Worm (Caenorhabditis elegans) whole organism, young adult: ENCODE measurements around the gene kel-1.
A peak's percentile ranks its signal among the peaks of the same experiment; 100 is the strongest.

Source experiments
- B0019.2 ChIP-seq: fragments of 200-800 bp; sonication (Bioruptor generic); conservative IDR thresholded peaks from 2 replicates; pipeline ENCODE4 v1.3.6; 2022; ENCODE audit warnings: missing genetic modification reagents, missing genetic modification characterization, missing compliant biosample characterization
- F37B4.10 ChIP-seq: fragments of 200-800 bp; sonication (Bioruptor generic); IDR thresholded peaks from 2 replicates; pipeline ENCODE4 v1.3.6; 2022; ENCODE audit warnings: missing genetic modification characterization, missing compliant biosample characterization
- F52B5.7 ChIP-seq: sonication (generic microtip); optimal IDR thresholded peaks from 2 replicates; lab custom pipeline; 2016; ENCODE audit warnings: mild to moderate bottlenecking, missing genetic modification characterization, missing compliant biosample characterization
- F57A8.1 ChIP-seq: fragments of 200-800 bp; sonication (Bioruptor generic); optimal IDR thresholded peaks from 2 replicates; lab custom pipeline; 2018; ENCODE audit warnings: mild to moderate bottlenecking, missing genetic modification characterization, moderate library complexity, missing compliant biosample characterization
- F57C9.4 ChIP-seq: sonication (generic microtip); optimal IDR thresholded peaks from 2 replicates; lab custom pipeline; 2017; ENCODE audit warnings: mild to moderate bottlenecking, missing genetic modification characterization, missing compliant biosample characterization
- K11D2.4 ChIP-seq: fragments of 200-800 bp; sonication (Bioruptor generic); IDR thresholded peaks from 2 replicates; pipeline ENCODE4 v1.3.6; 2022; ENCODE audit warnings: missing genetic modification reagents, missing genetic modification characterization, missing compliant biosample characterization
- T07F8.4 ChIP-seq: sonication (generic microtip); optimal IDR thresholded peaks from 2 replicates; lab custom pipeline; 2016; ENCODE audit warnings: mild to moderate bottlenecking, missing genetic modification characterization, moderate library complexity, missing compliant biosample characterization
- Y95B8A.8 ChIP-seq: fragments of 200-800 bp; sonication (Bioruptor generic); IDR thresholded peaks from 2 replicates; pipeline ENCODE4 v1.3.6; 2022; ENCODE audit warnings: missing genetic modification reagents, missing genetic modification characterization, missing compliant biosample characterization
- athp-1 ChIP-seq: sonication (generic microtip); optimal IDR thresholded peaks from 2 replicates; lab custom pipeline; 2017; ENCODE audit warnings: mild to moderate bottlenecking, missing genetic modification characterization, missing compliant biosample characterization
- attf-3 ChIP-seq: fragments of 200-800 bp; sonication (Bioruptor generic); conservative IDR thresholded peaks from 2 replicates; pipeline ENCODE4 v1.3.6; 2022; ENCODE audit warnings: missing genetic modification reagents, missing genetic modification characterization, missing compliant biosample characterization
- attf-5 ChIP-seq: fragments of 200-800 bp; sonication (Bioruptor generic); optimal IDR thresholded peaks from 2 replicates; lab custom pipeline; 2018; ENCODE audit warnings: mild to moderate bottlenecking, missing genetic modification characterization, missing compliant biosample characterization
- attf-6 ChIP-seq: fragments of 200-800 bp; sonication (Bioruptor generic); IDR thresholded peaks from 2 replicates; pipeline ENCODE4 v1.3.6; 2022; ENCODE audit warnings: missing genetic modification reagents, missing genetic modification characterization, missing compliant biosample characterization
- bed-2 ChIP-seq: fragments of 200-800 bp; sonication (Bioruptor generic); IDR thresholded peaks from 2 replicates; pipeline ENCODE4 v1.3.6; 2022; ENCODE audit warnings: missing genetic modification reagents, missing genetic modification characterization, missing compliant biosample characterization
- cebp-2 ChIP-seq: fragments of 200-800 bp; sonication (Bioruptor generic); IDR thresholded peaks from 2 replicates; pipeline ENCODE4 v1.3.6; 2022; ENCODE audit warnings: missing genetic modification characterization, missing compliant biosample characterization
- ceh-27 ChIP-seq: fragments of 200-800 bp; sonication (Bioruptor generic); optimal IDR thresholded peaks from 2 replicates; lab custom pipeline; 2018; ENCODE audit warnings: mild to moderate bottlenecking, missing genetic modification characterization, moderate library complexity, missing compliant biosample characterization
- ceh-91 ChIP-seq: fragments of 200-800 bp; sonication (Bioruptor generic); IDR thresholded peaks from 2 replicates; pipeline ENCODE4 v1.3.6; 2022; ENCODE audit warnings: missing genetic modification reagents, missing genetic modification characterization, missing compliant biosample characterization
- dox-1 ChIP-seq: fragments of 200-800 bp; sonication (Bioruptor generic); IDR thresholded peaks from 2 replicates; pipeline ENCODE4 v1.3.6; 2022; ENCODE audit warnings: missing genetic modification reagents, missing genetic modification characterization, missing compliant biosample characterization
- dpl-1 ChIP-seq: fragments of 150-350 bp; optimal IDR thresholded peaks from 2 replicates; lab custom pipeline; 2014; ENCODE audit warnings: missing biosample characterization, missing genetic modification reagents, missing genetic modification characterization
- efl-1 ChIP-seq: fragments of 150-350 bp; optimal IDR thresholded peaks from 2 replicates; lab custom pipeline; 2014; ENCODE audit warnings: missing biosample characterization, missing genetic modification reagents, missing genetic modification characterization
- hlh-26 ChIP-seq: fragments of 200-800 bp; sonication (Bioruptor generic); conservative IDR thresholded peaks from 2 replicates; pipeline ENCODE4 v1.3.6; 2022; ENCODE audit warnings: missing genetic modification reagents, missing genetic modification characterization, missing compliant biosample characterization
- hmg-1.2 ChIP-seq: fragments of 200-800 bp; sonication (Bioruptor generic); IDR thresholded peaks from 2 replicates; pipeline ENCODE4 v1.3.6; 2022; ENCODE audit warnings: missing genetic modification reagents, missing genetic modification characterization, missing compliant biosample characterization
- madf-10 ChIP-seq: sonication (generic microtip); optimal IDR thresholded peaks from 2 replicates; lab custom pipeline; 2016; ENCODE audit warnings: mild to moderate bottlenecking, missing genetic modification characterization, missing compliant biosample characterization
- madf-3 ChIP-seq: fragments of 200-800 bp; sonication (Bioruptor generic); IDR thresholded peaks from 2 replicates; pipeline ENCODE4 v1.3.6; 2022; ENCODE audit warnings: missing genetic modification reagents, missing genetic modification characterization, missing compliant biosample characterization
- madf-6 ChIP-seq: fragments of 200-800 bp; sonication (Bioruptor generic); IDR thresholded peaks from 2 replicates; pipeline ENCODE4 v1.3.6; 2022; ENCODE audit warnings: missing genetic modification reagents, missing genetic modification characterization, missing compliant biosample characterization
- madf-8 ChIP-seq: fragments of 200-800 bp; sonication (Bioruptor generic); conservative IDR thresholded peaks from 2 replicates; pipeline ENCODE4 v1.3.6; 2022; ENCODE audit warnings: missing genetic modification reagents, missing genetic modification characterization, missing compliant biosample characterization
- mcd-1 ChIP-seq: fragments of 200-800 bp; sonication (Bioruptor generic); IDR thresholded peaks from 2 replicates; pipeline ENCODE4 v1.3.6; 2022; ENCODE audit warnings: missing genetic modification reagents, missing genetic modification characterization, missing compliant biosample characterization
- mxl-1 ChIP-seq: sonication (generic microtip); optimal IDR thresholded peaks from 2 replicates; lab custom pipeline; 2016; ENCODE audit warnings: missing genetic modification characterization, missing compliant biosample characterization
- pha-4 ChIP-seq: fragments of 150-350 bp; sonication (generic microtip); optimal IDR thresholded peaks from 2 replicates; lab custom pipeline; 2014; ENCODE audit warnings: missing biosample characterization, missing genetic modification reagents, missing genetic modification characterization
- repo-1 ChIP-seq: sonication (generic microtip); optimal IDR thresholded peaks from 2 replicates; lab custom pipeline; 2017; ENCODE audit warnings: mild to moderate bottlenecking, missing genetic modification characterization, missing compliant biosample characterization
- sdz-38 ChIP-seq: sonication (generic microtip); optimal IDR thresholded peaks from 2 replicates; lab custom pipeline; 2016; ENCODE audit warnings: missing genotype, missing genetic modification characterization, missing compliant biosample characterization
- snpc-3.4 ChIP-seq: sonication (generic microtip); optimal IDR thresholded peaks from 2 replicates; lab custom pipeline; 2017; ENCODE audit warnings: missing genetic modification characterization, mild to moderate bottlenecking, missing compliant biosample characterization, antibody characterized with exemption, moderate library complexity, missing genotype, missing genetic modification reagents
- snpc-4 ChIP-seq, 5 experiments: fragments of 150-350 bp in 1 of 5; sonication (generic microtip) in 4 of 5; optimal IDR thresholded peaks; 2 replicates each; lab custom pipeline; 2014 to 2018; ENCODE audit warnings: missing genetic modification characterization in 5 of 5, missing biosample characterization in 3 of 5, antibody characterized with exemption in 2 of 5, mild to moderate bottlenecking in 2 of 5, missing compliant biosample characterization in 2 of 5, missing genotype in 2 of 5, moderate library complexity in 2 of 5, missing genetic modification reagents in 1 of 5
- tbp1 ChIP-seq: fragments of 200-800 bp; sonication (Bioruptor generic); optimal IDR thresholded peaks from 2 replicates; lab custom pipeline; 2018; ENCODE audit warnings: mild to moderate bottlenecking, missing genetic modification characterization, missing compliant biosample characterization
- zim-3 ChIP-seq: sonication (generic microtip); optimal IDR thresholded peaks from 2 replicates; lab custom pipeline; 2017; ENCODE audit warnings: mild to moderate bottlenecking, missing genetic modification characterization, moderate library complexity, missing compliant biosample characterization
- ztf-18 ChIP-seq: sonication (generic microtip); optimal IDR thresholded peaks from 2 replicates; lab custom pipeline; 2016; ENCODE audit warnings: missing genotype, mild to moderate bottlenecking, missing genetic modification characterization, missing compliant biosample characterization

The kel-1 gene

DNA sequence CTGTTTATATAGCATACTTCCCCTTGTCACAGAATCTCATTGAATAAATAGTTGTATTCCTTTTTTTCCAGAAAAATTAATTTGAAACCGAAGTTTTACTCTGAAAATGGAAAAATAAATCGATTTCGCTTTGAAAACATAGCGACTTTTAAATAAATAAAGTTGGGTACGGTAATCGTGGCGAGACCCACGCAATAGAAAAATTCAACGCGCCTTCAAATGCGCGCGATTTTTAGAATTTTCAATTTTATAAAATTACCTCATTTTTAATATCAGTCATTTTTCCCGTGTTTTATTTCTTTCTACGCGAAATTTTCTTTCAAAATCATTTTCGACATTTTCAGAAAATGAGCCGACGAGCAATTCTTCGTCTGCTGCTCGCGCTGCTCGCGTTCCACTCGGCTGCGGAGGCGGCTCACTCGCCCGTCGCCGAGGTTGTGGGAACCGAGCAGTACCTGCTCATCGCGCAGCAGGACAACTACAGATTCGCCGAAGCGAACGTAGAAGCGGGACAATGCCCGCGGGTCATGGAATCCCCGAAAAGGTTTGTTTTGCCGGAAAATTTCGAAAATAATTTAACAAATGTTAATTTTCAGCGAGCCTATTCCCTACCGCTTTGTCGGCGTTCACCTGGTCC lies 37.8 kb downstream of the kel-1 start, which contains the start of gene F13D12.5 (continued):
- no peak for TF ChIP-seq F57A8.1 (GFP tag; lab: Kevin White, UChicago)
- TF ChIP-seq Y95B8A.8, result no peak
- TF ChIP-seq dpl-1 (GFP tag; lab: Kevin White, UChicago), result peak; percentile 74
- TF ChIP-seq F37B4.10, result no peak
- peak; percentile 51 for TF ChIP-seq attf-3 (GFP tag; lab: Robert Waterston, UW)
- TF ChIP-seq madf-8 (GFP tag; lab: Robert Waterston, UW), result peak; percentile 89
- TF ChIP-seq bed-2, result no peak
- no peak for TF ChIP-seq F57C9.4 (tag; lab: Kevin White, UChicago)
- no peak for TF ChIP-seq sdz-38 (tag; lab: Kevin White, UChicago)
- TF ChIP-seq repo-1 (tag; lab: Kevin White, UChicago), result no peak
- peak; percentile 6 for TF ChIP-seq ztf-18 (tag; lab: Kevin White, UChicago)
- peak; percentile 43 for TF ChIP-seq dox-1 (GFP tag; lab: Robert Waterston, UW)
- peak; percentile 32 for TF ChIP-seq athp-1
- TF ChIP-seq efl-1 (GFP tag; lab: Kevin White, UChicago), result peak; percentile 88
- TF ChIP-seq madf-3 (GFP tag; lab: Robert Waterston, UW), result peak; percentile 39; the same call in 1 of the 2 replicates
- peak; percentile 35; the same call in 1 of the 2 replicates for TF ChIP-seq B0019.2 (GFP tag; lab: Robert Waterston, UW)
- TF ChIP-seq hmg-1.2 (GFP tag; lab: Robert Waterston, UW), result peak; percentile 18; the same call in 1 of the 2 replicates
- peak; percentile 7 for TF ChIP-seq attf-5 (GFP tag; lab: Kevin White, UChicago)

DNA sequence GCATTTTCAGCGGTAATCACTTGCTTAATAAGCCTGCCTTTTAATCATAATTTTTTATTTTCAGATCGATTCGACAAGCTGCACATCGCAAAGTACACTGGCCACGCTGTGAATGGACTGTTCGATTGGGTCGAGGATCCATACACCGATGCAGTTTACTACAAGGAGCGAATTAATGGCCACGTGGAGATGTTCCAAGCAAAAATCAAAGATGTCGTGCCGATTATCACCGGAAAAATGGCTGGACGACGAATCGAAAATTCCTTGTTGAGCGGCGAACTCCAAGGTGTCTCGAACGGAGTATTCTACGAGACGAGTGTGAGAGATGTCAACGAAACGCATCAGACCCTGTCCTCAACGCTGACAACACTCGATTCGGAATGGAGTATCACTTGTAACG lies 38.7 kb downstream of the kel-1 start:
- TF ChIP-seq F52B5.7, result no peak
- TF ChIP-seq ceh-27 (GFP tag; lab: Kevin White, UChicago), result no peak
- TF ChIP-seq zim-3 (tag; lab: Kevin White, UChicago), result no peak
- no peak for TF ChIP-seq F57C9.4 (tag; lab: Kevin White, UChicago)
- TF ChIP-seq madf-6 (GFP tag; lab: Robert Waterston, UW), result no peak
- no peak for TF ChIP-seq mcd-1 (GFP tag; lab: Robert Waterston, UW)
- TF ChIP-seq attf-6 (GFP tag; lab: Robert Waterston, UW), result no peak
- TF ChIP-seq tbp1 (GFP tag; lab: Kevin White, UChicago), result no peak
- TF ChIP-seq repo-1 (tag; lab: Kevin White, UChicago), result no peak
- no peak for TF ChIP-seq ceh-91 (GFP tag; lab: Robert Waterston, UW)
- TF ChIP-seq sdz-38 (tag; lab: Kevin White, UChicago), result no peak
- TF ChIP-seq T07F8.4, result no peak
- no peak for TF ChIP-seq K11D2.4 (GFP tag; lab: Robert Waterston, UW)
- TF ChIP-seq pha-4, result no peak
- TF ChIP-seq madf-10 (tag; lab: Kevin White, UChicago), result no peak
- TF ChIP-seq mxl-1 (tag; lab: Kevin White, UChicago), result no peak
- TF ChIP-seq cebp-2 (GFP tag; lab: Robert Waterston, UW), result no peak
- TF ChIP-seq snpc-4 (GFP tag; optimal IDR thresholded peaks at IDR 0.05; lab: Kevin White, UChicago), result no peak
- no peak for TF ChIP-seq snpc-4 (tag; optimal IDR thresholded peaks at IDR 0.05; lab: Kevin White, UChicago)
- no peak for TF ChIP-seq hlh-26 (GFP tag; lab: Robert Waterston, UW)
- TF ChIP-seq snpc-3.4 (tag; lab: Kevin White, UChicago), result no peak
